Worm (Caenorhabditis elegans) whole organism, L1 larva: Measurements from ENCODE around the gene F59E12.8.

Source experiments
- F16B12.6 ChIP-seq: fragments of 150-350 bp; optimal IDR thresholded peaks from 2 replicates; lab custom pipeline; 2014; ENCODE audit warnings: missing biosample characterization, missing genetic modification characterization
- Y116A8C.19 ChIP-seq: sonication (generic microtip); optimal IDR thresholded peaks from 2 replicates; lab custom pipeline; 2016; ENCODE audit warnings: missing compliant biosample characterization, missing genetic modification characterization, borderline replicate concordance
- alr-1 ChIP-seq: fragments of 200-800 bp; sonication (Bioruptor generic); optimal IDR thresholded peaks from 2 replicates; lab custom pipeline; 2018; ENCODE audit warnings: borderline replicate concordance, mild to moderate bottlenecking, missing genetic modification characterization, missing compliant biosample characterization
- blmp-1 ChIP-seq: fragments of 150-350 bp; optimal IDR thresholded peaks from 2 replicates; lab custom pipeline; 2014; ENCODE audit warnings: missing biosample characterization, missing genetic modification characterization
- ceh-63 ChIP-seq: fragments of 200-800 bp; sonication (Bioruptor generic); optimal IDR thresholded peaks from 2 replicates; lab custom pipeline; 2018; ENCODE audit warnings: mild to moderate bottlenecking, missing genetic modification characterization, missing compliant biosample characterization
- ceh-8 ChIP-seq: fragments of 200-800 bp; sonication (Bioruptor generic); optimal IDR thresholded peaks from 2 replicates; lab custom pipeline; 2018; ENCODE audit warnings: mild to moderate bottlenecking, missing genetic modification characterization, moderate library complexity, missing compliant biosample characterization
- ceh-82 ChIP-seq, 3 experiments: fragments of 150-350 bp in 1 of 3; sonication (generic microtip) in 2 of 3; optimal IDR thresholded peaks; 2 replicates each; lab custom pipeline; 2014 to 2017; ENCODE audit warnings: missing biosample characterization in 3 of 3, missing genetic modification characterization in 3 of 3
- ceh-88 ChIP-seq: fragments of 200-800 bp; sonication (Bioruptor generic); IDR thresholded peaks from 2 replicates; pipeline ENCODE4 v1.3.6; 2022; ENCODE audit warnings: missing genetic modification characterization, missing compliant biosample characterization
- ceh-90 ChIP-seq: sonication (generic microtip); optimal IDR thresholded peaks from 2 replicates; lab custom pipeline; 2016; ENCODE audit warnings: missing genetic modification characterization, missing compliant biosample characterization
- dpl-1 ChIP-seq, 3 experiments: fragments of 150-350 bp in 2 of 3; sonication (generic microtip) in 1 of 3; optimal IDR thresholded peaks; 2 replicates each; lab custom pipeline; 2014 to 2017; ENCODE audit warnings: missing biosample characterization in 3 of 3, missing genetic modification characterization in 3 of 3, missing genetic modification reagents in 3 of 3
- dsc-1 ChIP-seq: sonication (generic microtip); optimal IDR thresholded peaks from 2 replicates; lab custom pipeline; 2016; ENCODE audit warnings: mild to moderate bottlenecking, missing genetic modification characterization, missing compliant biosample characterization
- efl-1 ChIP-seq, 4 experiments: fragments of 150-350 bp; optimal IDR thresholded peaks in 3 of 4; peaks in 1 of 4; 1 replicate in 1 of 4; 2 replicates in 3 of 4; lab custom pipeline; 2014; ENCODE audit warnings: missing biosample characterization in 2 of 4, missing genetic modification characterization in 2 of 4, missing genetic modification reagents in 2 of 4
- egl-13 ChIP-seq: sonication (generic microtip); optimal IDR thresholded peaks from 2 replicates; lab custom pipeline; 2016; ENCODE audit warnings: missing genotype, missing genetic modification reagents, missing genetic modification characterization, missing compliant biosample characterization
- elt-2 ChIP-seq: sonication (generic microtip); optimal IDR thresholded peaks from 2 replicates; lab custom pipeline; 2016; ENCODE audit warnings: missing genetic modification characterization, mild to moderate bottlenecking, inconsistent platforms, missing compliant biosample characterization, missing genetic modification reagents
- elt-3 ChIP-seq, 6 experiments: fragments of 150-350 bp in 1 of 6; sonication (generic microtip); optimal IDR thresholded peaks; 2 replicates each; lab custom pipeline; 2017 to 2018; ENCODE audit warnings: missing biosample characterization in 6 of 6, missing genetic modification characterization in 6 of 6, inconsistent platforms in 1 of 6
- ets-5 ChIP-seq: fragments of 200-800 bp; sonication (Bioruptor generic); IDR thresholded peaks from 2 replicates; pipeline ENCODE4 v1.3.6; 2022; ENCODE audit warnings: missing genetic modification characterization, missing compliant biosample characterization
- fkh-4 ChIP-seq: sonication (generic microtip); optimal IDR thresholded peaks from 2 replicates; lab custom pipeline; 2016; ENCODE audit warnings: missing compliant biosample characterization, missing genetic modification characterization, borderline replicate concordance
- fkh-8 ChIP-seq: sonication (generic microtip); optimal IDR thresholded peaks from 2 replicates; lab custom pipeline; 2016; ENCODE audit warnings: mild to moderate bottlenecking, missing genetic modification characterization, missing compliant biosample characterization
- grh-1 ChIP-seq: fragments of 200-800 bp; sonication (Bioruptor generic); IDR thresholded peaks from 2 replicates; pipeline ENCODE4 v1.3.6; 2022; ENCODE audit warnings: missing genetic modification reagents, missing genetic modification characterization, missing compliant biosample characterization
- hlh-4 ChIP-seq: sonication (generic microtip); optimal IDR thresholded peaks from 2 replicates; lab custom pipeline; 2016; ENCODE audit warnings: mild to moderate bottlenecking, missing genetic modification characterization, missing compliant biosample characterization
- hpl-2 ChIP-seq: fragments of 150-350 bp; optimal IDR thresholded peaks from 2 replicates; lab custom pipeline; 2014; ENCODE audit warnings: missing biosample characterization, missing genetic modification reagents, missing genetic modification characterization
- isw-1 ChIP-seq: fragments of 200-800 bp; sonication (Bioruptor generic); IDR thresholded peaks from 2 replicates; pipeline ENCODE4 v1.3.6; 2022; ENCODE audit warnings: missing genetic modification characterization, missing compliant biosample characterization
- lin-15B ChIP-seq: fragments of 150-350 bp; sonication (generic microtip); optimal IDR thresholded peaks from 3 replicates; lab custom pipeline; 2014; ENCODE audit warnings: missing biosample characterization, missing genetic modification characterization
- lin-35 ChIP-seq, 2 experiments: fragments of 150-350 bp; optimal IDR thresholded peaks; 2 replicates each; lab custom pipeline; 2014; ENCODE audit warnings: missing biosample characterization in 2 of 2, missing genetic modification characterization in 2 of 2, missing genetic modification reagents in 2 of 2
- lin-39 ChIP-seq: fragments of 150-350 bp; optimal IDR thresholded peaks from 2 replicates; lab custom pipeline; 2014; ENCODE audit warnings: missing biosample characterization, missing genetic modification reagents, missing genetic modification characterization
- mdl-1 ChIP-seq, 2 experiments: fragments of 150-350 bp; optimal IDR thresholded peaks; 2 replicates each; lab custom pipeline; 2014 to 2017; ENCODE audit warnings: missing biosample characterization in 2 of 2, missing genetic modification characterization in 2 of 2, inconsistent platforms in 1 of 2
- mef-2 ChIP-seq: fragments of 150-350 bp; optimal IDR thresholded peaks from 2 replicates; lab custom pipeline; 2014; ENCODE audit warnings: missing biosample characterization, missing genetic modification characterization
- mep-1 ChIP-seq: fragments of 150-350 bp; optimal IDR thresholded peaks from 2 replicates; lab custom pipeline; 2014; ENCODE audit warnings: missing biosample characterization, missing genetic modification characterization
- nhr-11 ChIP-seq: fragments of 150-350 bp; optimal IDR thresholded peaks from 2 replicates; lab custom pipeline; 2014; ENCODE audit warnings: missing biosample characterization, missing genetic modification characterization
- nhr-20 ChIP-seq: sonication (generic microtip); optimal IDR thresholded peaks from 2 replicates; lab custom pipeline; 2016; ENCODE audit warnings: mild to moderate bottlenecking, missing genetic modification characterization, missing compliant biosample characterization
- nhr-47 ChIP-seq: sonication (generic microtip); optimal IDR thresholded peaks from 2 replicates; lab custom pipeline; 2016; ENCODE audit warnings: mild to moderate bottlenecking, missing genetic modification characterization, moderate library complexity, missing compliant biosample characterization
- nhr-71 ChIP-seq: sonication (generic microtip); optimal IDR thresholded peaks from 2 replicates; lab custom pipeline; 2016; ENCODE audit warnings: mild to moderate bottlenecking, missing genetic modification characterization, moderate library complexity, missing compliant biosample characterization
- nhr-76 ChIP-seq: sonication (generic microtip); optimal IDR thresholded peaks from 2 replicates; lab custom pipeline; 2017; ENCODE audit warnings: missing biosample characterization, missing genetic modification characterization
- nhr-77 ChIP-seq: fragments of 150-350 bp; optimal IDR thresholded peaks from 2 replicates; lab custom pipeline; 2014; ENCODE audit warnings: missing biosample characterization, missing genetic modification characterization
- nhr-85 ChIP-seq: sonication (generic microtip); peaks from one replicate; lab custom pipeline; 2016; ENCODE audit warnings: missing genetic modification characterization, inconsistent platforms, missing compliant biosample characterization
- nhr-90 ChIP-seq: sonication (generic microtip); optimal IDR thresholded peaks from 2 replicates; lab custom pipeline; 2016; ENCODE audit warnings: mild to moderate bottlenecking, missing genetic modification characterization, missing compliant biosample characterization; ENCODE audit not compliant: poor library complexity
- pag-3 ChIP-seq: sonication (generic microtip); optimal IDR thresholded peaks from 2 replicates; lab custom pipeline; 2017; ENCODE audit warnings: missing genetic modification characterization, mild to moderate bottlenecking, missing compliant biosample characterization, antibody characterized with exemption, borderline replicate concordance; ENCODE audit not compliant: insufficient read depth
- pax-3 ChIP-seq: fragments of 200-800 bp; sonication (Bioruptor generic); optimal IDR thresholded peaks from 2 replicates; lab custom pipeline; 2018; ENCODE audit warnings: mild to moderate bottlenecking, missing genetic modification characterization, moderate library complexity, missing compliant biosample characterization
- rnt-1 ChIP-seq: sonication (generic microtip); optimal IDR thresholded peaks from 2 replicates; lab custom pipeline; 2016; ENCODE audit warnings: mild to moderate bottlenecking, missing genetic modification characterization, moderate library complexity, missing compliant biosample characterization
- snpc-4 ChIP-seq: fragments of 150-350 bp; optimal IDR thresholded peaks from 2 replicates; lab custom pipeline; 2014; ENCODE audit warnings: missing biosample characterization, missing genetic modification characterization
- snu-23 ChIP-seq: sonication (generic microtip); optimal IDR thresholded peaks from 2 replicates; lab custom pipeline; 2016; ENCODE audit warnings: missing genetic modification characterization, missing compliant biosample characterization
- sox-4 ChIP-seq: sonication (generic microtip); optimal IDR thresholded peaks from 2 replicates; lab custom pipeline; 2016; ENCODE audit warnings: missing genetic modification characterization, missing compliant biosample characterization
- tlp-1 ChIP-seq: fragments of 150-350 bp; optimal IDR thresholded peaks from 2 replicates; lab custom pipeline; 2014; ENCODE audit warnings: missing biosample characterization, missing genetic modification characterization
- unc-62 ChIP-seq: fragments of 150-350 bp; optimal IDR thresholded peaks from 2 replicates; lab custom pipeline; 2014; ENCODE audit warnings: missing biosample characterization, missing genetic modification reagents, missing genetic modification characterization
- unc-86 ChIP-seq: sonication (generic microtip); optimal IDR thresholded peaks from 2 replicates; lab custom pipeline; 2016; ENCODE audit warnings: missing genetic modification characterization, missing compliant biosample characterization
- vab-15 ChIP-seq: sonication (generic microtip); optimal IDR thresholded peaks from 2 replicates; lab custom pipeline; 2017; ENCODE audit warnings: missing genotype, mild to moderate bottlenecking, missing genetic modification characterization, missing compliant biosample characterization
- xbp-1 ChIP-seq: sonication (generic microtip); optimal IDR thresholded peaks from 2 replicates; lab custom pipeline; 2016; ENCODE audit warnings: missing genetic modification characterization, missing compliant biosample characterization
- zag-1 ChIP-seq: fragments of 150-350 bp; optimal IDR thresholded peaks from 2 replicates; lab custom pipeline; 2014; ENCODE audit warnings: missing biosample characterization, missing genetic modification characterization

Gene F59E12.8

ce11 chrII:5594210-5594764 is 42.4 kb downstream of the F59E12.8 start, which contains the start of gene ttc-4 (continued):
- TF ChIP-seq mdl-1 (tag; optimal IDR thresholded peaks at IDR 0.05; lab: Kevin White, UChicago) (no peak), nhr-85 (tag; lab: Kevin White, UChicago) (peak; percentile 69), lin-35 (GFP tag; optimal IDR thresholded peaks at IDR 0.05; lab: Kevin White, UChicago) (peak; percentile 41 to 73), nhr-76 (tag; lab: Kevin White, UChicago) (no peak), nhr-11 (tag; lab: Kevin White, UChicago) (no peak), Y116A8C.19 (tag; lab: Kevin White, UChicago) (no peak), F16B12.6 (tag; lab: Kevin White, UChicago) (peak; percentile 12), unc-86 (tag; lab: Kevin White, UChicago) (no peak), sox-4 (tag; lab: Kevin White, UChicago) (no peak), isw-1 (peak; percentile 28; the same call in 1 of the 2 replicates), dpl-1 (GFP tag; optimal IDR thresholded peaks at IDR 0.05; lab: Kevin White, UChicago) (peak; percentile 11 to 67 (median 41)), snu-23 (peak; percentile 49), nhr-71 (tag; lab: Kevin White, UChicago) (peak; percentile 61), grh-1 (GFP tag; lab: Robert Waterston, UW) (no peak), ets-5 (GFP tag; lab: Robert Waterston, UW) (no peak), ceh-82 (tag; optimal IDR thresholded peaks at IDR 0.05; lab: Kevin White, UChicago) (peak in 2 of 3 experiments; percentile 1), blmp-1 (tag; lab: Kevin White, UChicago) (peak; percentile 28), fkh-8 (peak; percentile 45), elt-2 (tag; lab: Kevin White, UChicago) (peak; percentile 8), mep-1 (tag; lab: Kevin White, UChicago) (peak; percentile 36), hpl-2 (GFP tag; lab: Kevin White, UChicago) (no peak), efl-1 (optimal IDR thresholded peaks at IDR 0.05; lab: Kevin White, UChicago) (peak; percentile 50 to 59), efl-1 (GFP tag; optimal IDR thresholded peaks at IDR 0.05 in 1 of 2; lab: Kevin White, UChicago) (peak; percentile 1 to 58), rnt-1 (peak; percentile 19), unc-62 (GFP tag; lab: Kevin White, UChicago) (no peak), zag-1 (tag; lab: Kevin White, UChicago) (no peak)

- TF ChIP-seq zag-1 (tag; lab: Kevin White, UChicago) (no peak), vab-15 (tag; lab: Kevin White, UChicago) (peak; percentile 56), nhr-77 (peak; percentile 59), sox-4 (tag; lab: Kevin White, UChicago) (no peak), ceh-8 (GFP tag; lab: Kevin White, UChicago) (no peak), egl-13 (tag; lab: Kevin White, UChicago) (no peak), mep-1 (tag; lab: Kevin White, UChicago) (peak; percentile 84), snu-23 (peak; percentile 92), mef-2 (tag; lab: Kevin White, UChicago) (no peak), alr-1 (tag; lab: Kevin White, UChicago) (no peak), xbp-1 (tag; lab: Kevin White, UChicago) (peak; percentile 57), nhr-47 (peak; percentile 61), isw-1 (peak; percentile 37), lin-15B (tag; lab: Kevin White, UChicago) (peak; percentile 71), fkh-4 (tag; lab: Kevin White, UChicago) (no peak), pax-3 (tag; lab: Kevin White, UChicago) (no peak), tlp-1 (no peak), elt-3 (tag; optimal IDR thresholded peaks at IDR 0.05; lab: Kevin White, UChicago) (peak in 2 of 6 experiments; percentile 39 to 73), pag-3 (tag; lab: Kevin White, UChicago) (peak; percentile 98), dsc-1 (no peak), lin-39 (peak; percentile 8), snpc-4 (tag; lab: Kevin White, UChicago) (peak; percentile 81), nhr-20 (tag; lab: Kevin White, UChicago) (peak; percentile 91), unc-86 (tag; lab: Kevin White, UChicago) (no peak), hlh-4 (no peak), rnt-1 (peak; percentile 80), ceh-88 (GFP tag; lab: Robert Waterston, UW) (no peak), nhr-76 (tag; lab: Kevin White, UChicago) (no peak), nhr-90 (tag; lab: Kevin White, UChicago) (peak; percentile 64), ceh-63 (no peak), ceh-90 (tag; lab: Kevin White, UChicago) (no peak)
Observed at ce11 chrII:5593377-5593932, 43.3 kb downstream of the F59E12.8 start, which contains the start of gene cdc-14. Gene cdc-14, minus strand, starts transcription at chrII:5593427.
